Fruit fly (Drosophila melanogaster) whole organism, prepupa: ENCODE measurements around the gene Ets96B.

Experiments
- CG11762 ChIP-seq: fragments of 200-800 bp; sonication (Bioruptor generic); optimal IDR thresholded peaks from 3 replicates; lab custom pipeline; 2016; ENCODE audit warnings: missing biosample characterization, missing genetic modification characterization; ENCODE audit not compliant: insufficient read depth
- CG11902 ChIP-seq: fragments of 200-800 bp; sonication (Bioruptor generic); optimal IDR thresholded peaks from 3 replicates; lab custom pipeline; 2016; ENCODE audit warnings: missing biosample characterization, missing genetic modification characterization
- CG15336 ChIP-seq: fragments of 200-800 bp; sonication (Bioruptor generic); IDR thresholded peaks from 2 replicates; pipeline ENCODE4 v1.3.6; 2022; ENCODE audit warnings: missing biosample characterization, missing genetic modification characterization
- CG1621 ChIP-seq: fragments of 200-800 bp; sonication (Bioruptor generic); optimal IDR thresholded peaks from 3 replicates; lab custom pipeline; 2018; ENCODE audit warnings: missing biosample characterization, mild to moderate bottlenecking, missing genetic modification characterization
- CG16779 ChIP-seq: fragments of 200-800 bp; sonication (Bioruptor generic); optimal IDR thresholded peaks from 3 replicates; lab custom pipeline; 2017; ENCODE audit warnings: missing biosample characterization, mild to moderate bottlenecking, missing genetic modification characterization
- CG31627 ChIP-seq: fragments of 200-800 bp; sonication (Bioruptor generic); optimal IDR thresholded peaks from 3 replicates; lab custom pipeline; 2016; ENCODE audit warnings: missing biosample characterization, missing genetic modification characterization
- CG32006 ChIP-seq: fragments of 200-800 bp; sonication (Bioruptor generic); optimal IDR thresholded peaks from 3 replicates; lab custom pipeline; 2017; ENCODE audit warnings: missing biosample characterization, mild to moderate bottlenecking, missing genetic modification characterization
- CG34406 ChIP-seq: fragments of 200-800 bp; sonication (Bioruptor generic); optimal IDR thresholded peaks from 3 replicates; lab custom pipeline; 2016; ENCODE audit warnings: missing biosample characterization, missing genetic modification characterization
- CG3919 ChIP-seq: fragments of 200-800 bp; sonication (Bioruptor generic); optimal IDR thresholded peaks from 3 replicates; lab custom pipeline; 2016; ENCODE audit warnings: missing biosample characterization, missing genetic modification characterization
- CG4318 ChIP-seq: fragments of 200-800 bp; sonication (Bioruptor generic); optimal IDR thresholded peaks from 3 replicates; lab custom pipeline; 2017; ENCODE audit warnings: missing biosample characterization, mild to moderate bottlenecking, missing genetic modification characterization
- CG6163 ChIP-seq: fragments of 200-800 bp; sonication (Bioruptor generic); IDR thresholded peaks from 3 replicates; pipeline ENCODE4 v1.3.6; 2022; ENCODE audit warnings: missing biosample characterization, missing genetic modification characterization
- CG6276 ChIP-seq: fragments of 200-800 bp; sonication (Bioruptor generic); optimal IDR thresholded peaks from 2 replicates; lab custom pipeline; 2017; ENCODE audit warnings: missing biosample characterization, mild to moderate bottlenecking, missing genetic modification characterization
- CG6792 ChIP-seq: fragments of 200-800 bp; sonication (Bioruptor generic); optimal IDR thresholded peaks from 3 replicates; lab custom pipeline; 2016; ENCODE audit warnings: missing biosample characterization, missing genetic modification characterization
- CG6808 ChIP-seq: fragments of 200-800 bp; sonication (Bioruptor generic); optimal IDR thresholded peaks from 3 replicates; lab custom pipeline; 2017; ENCODE audit warnings: missing biosample characterization, missing genetic modification characterization, mild to moderate bottlenecking, moderate library complexity, missing genetic modification reagents
- CG6854 ChIP-seq: fragments of 200-800 bp; sonication (Bioruptor generic); optimal IDR thresholded peaks from 2 replicates; lab custom pipeline; 2017; ENCODE audit warnings: missing biosample characterization, mild to moderate bottlenecking, missing genetic modification characterization
- CG7368 ChIP-seq: fragments of 200-800 bp; sonication (Bioruptor generic); optimal IDR thresholded peaks from 3 replicates; lab custom pipeline; 2016; ENCODE audit warnings: missing biosample characterization, missing genetic modification characterization
- CG8119 ChIP-seq: fragments of 200-800 bp; sonication (Bioruptor generic); IDR thresholded peaks from 3 replicates; pipeline ENCODE4 v1.3.6; 2022; ENCODE audit warnings: missing biosample characterization, missing genetic modification characterization
- CG8319 ChIP-seq: fragments of 200-800 bp; sonication (Bioruptor generic); optimal IDR thresholded peaks from 3 replicates; lab custom pipeline; 2016; ENCODE audit warnings: missing biosample characterization, missing genetic modification characterization
- CG8632 ChIP-seq: fragments of 200-800 bp; sonication (Bioruptor generic); optimal IDR thresholded peaks from 3 replicates; lab custom pipeline; 2016; ENCODE audit warnings: missing biosample characterization, missing genetic modification characterization
- CG9139 ChIP-seq: fragments of 200-800 bp; sonication (Bioruptor generic); optimal IDR thresholded peaks from 3 replicates; lab custom pipeline; 2017; ENCODE audit warnings: missing biosample characterization, mild to moderate bottlenecking, missing genetic modification characterization
- Eip93F ChIP-seq: fragments of 200-800 bp; sonication (Bioruptor generic); optimal IDR thresholded peaks from 2 replicates; lab custom pipeline; 2016; ENCODE audit warnings: missing biosample characterization, mild to moderate bottlenecking, missing genetic modification characterization
- Ets21C ChIP-seq: fragments of 200-800 bp; sonication (Bioruptor generic); optimal IDR thresholded peaks from 3 replicates; lab custom pipeline; 2016; ENCODE audit warnings: missing biosample characterization, missing genetic modification characterization
- Hr38 ChIP-seq: sonication (Bioruptor generic); optimal IDR thresholded peaks from 2 replicates; lab custom pipeline; 2016; ENCODE audit warnings: missing biosample characterization, missing genetic modification characterization
- Lpt ChIP-seq: fragments of 200-800 bp; sonication (Bioruptor generic); optimal IDR thresholded peaks from 3 replicates; lab custom pipeline; 2016; ENCODE audit warnings: missing biosample characterization, missing genetic modification characterization
- OdsH ChIP-seq: fragments of 200-800 bp; sonication (Bioruptor generic); optimal IDR thresholded peaks from 3 replicates; lab custom pipeline; 2016; ENCODE audit warnings: missing biosample characterization, missing genetic modification characterization
- Smox ChIP-seq: fragments of 200-800 bp; sonication (Bioruptor generic); optimal IDR thresholded peaks from 3 replicates; lab custom pipeline; 2016; ENCODE audit warnings: missing biosample characterization, missing genetic modification characterization
- Sox102F ChIP-seq: fragments of 200-800 bp; sonication (Bioruptor generic); optimal IDR thresholded peaks from 2 replicates; lab custom pipeline; 2016; ENCODE audit warnings: missing biosample characterization, mild to moderate bottlenecking, missing genetic modification characterization
- Sox14 ChIP-seq: fragments of 200-800 bp; sonication (Bioruptor generic); optimal IDR thresholded peaks from 3 replicates; lab custom pipeline; 2016; ENCODE audit warnings: missing biosample characterization, missing genetic modification characterization
- cyc ChIP-seq: fragments of 200-800 bp; sonication (Bioruptor generic); optimal IDR thresholded peaks from 3 replicates; lab custom pipeline; 2016; ENCODE audit warnings: missing biosample characterization, missing genetic modification characterization
- dac ChIP-seq: fragments of 200-800 bp; sonication (Bioruptor generic); optimal IDR thresholded peaks from 2 replicates; lab custom pipeline; 2017; ENCODE audit warnings: missing biosample characterization, mild to moderate bottlenecking, missing genetic modification characterization
- dsx ChIP-seq: fragments of 200-800 bp; optimal IDR thresholded peaks from 3 replicates; lab custom pipeline; 2019; ENCODE audit warnings: missing biosample characterization, mild to moderate bottlenecking, missing genetic modification characterization, moderate library complexity; ENCODE audit not compliant: poor library complexity, severe bottlenecking
- eg ChIP-seq: fragments of 200-800 bp; sonication (Bioruptor generic); IDR thresholded peaks from 3 replicates; pipeline ENCODE4 v1.3.6; 2022; ENCODE audit warnings: missing biosample characterization, missing genetic modification characterization
- fd59A ChIP-seq: fragments of 200-800 bp; sonication (Bioruptor generic); optimal IDR thresholded peaks from 2 replicates; lab custom pipeline; 2017; ENCODE audit warnings: missing biosample characterization, mild to moderate bottlenecking, missing genetic modification characterization, missing genetic modification reagents
- fd85E ChIP-seq: fragments of 200-800 bp; sonication (Bioruptor generic); optimal IDR thresholded peaks from 3 replicates; lab custom pipeline; 2016; ENCODE audit warnings: missing biosample characterization, missing genetic modification characterization
- fkh ChIP-seq: fragments of 200-800 bp; sonication (Bioruptor generic); optimal IDR thresholded peaks from 3 replicates; lab custom pipeline; 2017; ENCODE audit warnings: missing biosample characterization, mild to moderate bottlenecking, missing genetic modification characterization, moderate library complexity
- lz ChIP-seq: fragments of 200-800 bp; sonication (Bioruptor generic); optimal IDR thresholded peaks from 3 replicates; lab custom pipeline; 2016; ENCODE audit warnings: missing biosample characterization, missing genetic modification characterization
- pdm3 ChIP-seq: fragments of 200-800 bp; sonication (Bioruptor generic); optimal IDR thresholded peaks from 3 replicates; lab custom pipeline; 2016; ENCODE audit warnings: missing biosample characterization, missing genetic modification characterization
- salr ChIP-seq, 2 experiments: fragments of 200-800 bp; sonication (Bioruptor generic); optimal IDR thresholded peaks; 3 replicates each; lab custom pipeline; 2016 to 2018; ENCODE audit warnings: missing biosample characterization in 2 of 2, missing genetic modification characterization in 2 of 2, mild to moderate bottlenecking in 1 of 2
- spab ChIP-seq: fragments of 200-800 bp; sonication (Bioruptor generic); optimal IDR thresholded peaks from 2 replicates; lab custom pipeline; 2017; ENCODE audit warnings: missing biosample characterization, mild to moderate bottlenecking, missing genetic modification characterization, missing genetic modification reagents
- topi ChIP-seq: fragments of 200-800 bp; sonication (Bioruptor generic); optimal IDR thresholded peaks from 3 replicates; lab custom pipeline; 2016; ENCODE audit warnings: missing biosample characterization, missing genetic modification characterization
- vri ChIP-seq: fragments of 200-800 bp; sonication (Bioruptor generic); optimal IDR thresholded peaks from 3 replicates; lab custom pipeline; 2016; ENCODE audit warnings: missing biosample characterization, mild to moderate bottlenecking, missing genetic modification characterization

Gene Ets96B

DNA sequence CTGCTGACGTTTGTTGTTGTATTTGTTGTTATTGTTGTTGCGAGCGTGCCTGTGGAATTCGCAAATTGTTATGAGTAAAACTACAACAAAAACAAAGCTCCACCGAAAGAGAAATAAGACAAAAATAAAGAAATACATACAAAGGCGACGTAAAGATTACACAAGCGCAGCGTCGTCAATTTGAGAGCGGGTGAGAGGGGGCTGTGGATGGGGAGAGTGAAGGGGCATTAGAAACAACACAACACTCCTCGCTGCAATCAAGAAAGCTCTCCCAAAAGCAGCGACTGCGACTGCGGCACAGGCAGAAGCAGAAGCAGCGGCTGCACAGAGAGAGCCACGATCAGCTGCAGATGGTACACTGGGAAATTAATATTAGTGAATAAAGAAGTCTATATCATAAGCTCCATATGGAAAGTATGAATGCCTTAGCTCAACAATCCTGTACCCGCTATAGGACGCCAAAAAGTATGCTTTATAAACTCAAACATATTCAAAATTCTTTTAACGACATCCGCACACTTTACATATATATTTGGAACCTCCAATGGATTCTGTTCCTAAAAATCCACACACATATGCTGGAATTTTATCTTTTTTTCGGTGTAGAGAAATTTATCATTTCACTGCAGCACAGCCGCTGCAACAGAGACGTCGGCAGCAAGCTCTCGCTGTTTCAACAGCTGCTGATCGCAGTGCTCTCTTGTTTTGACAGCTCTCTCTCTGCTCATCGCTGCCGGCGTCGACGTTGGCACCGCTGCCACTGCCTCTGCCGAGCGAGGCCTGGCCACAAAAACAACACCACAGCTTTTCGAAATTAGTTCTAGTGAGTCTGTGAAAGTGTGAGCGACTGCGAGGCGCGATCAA lies 19.1 kb upstream of the Ets96B start, which contains the start of gene CG13631 (continued):
- peak; percentile 97 for TF ChIP-seq Ets21C
- TF ChIP-seq salr (GFP tag; optimal IDR thresholded peaks at IDR 0.05; lab: Kevin White, UChicago): peak; percentile 70 to 99
- peak; percentile 66 for TF ChIP-seq CG9139
- peak; percentile 99 for TF ChIP-seq dac (GFP tag; lab: Kevin White, UChicago)
- TF ChIP-seq fd59A (GFP tag; lab: Kevin White, UChicago): peak; percentile 81
- peak; percentile 97 for TF ChIP-seq topi (GFP tag; lab: Kevin White, UChicago)
- TF ChIP-seq Sox14 (GFP tag; lab: Kevin White, UChicago): peak; percentile 98
- TF ChIP-seq CG3919: peak; percentile 98
- TF ChIP-seq cyc: peak; percentile 97
- TF ChIP-seq pdm3 (GFP tag; lab: Kevin White, UChicago): peak; percentile 98

dm6 chr3R:24769601-24770000 lies 18.3 kb upstream of the Ets96B start:
- TF ChIP-seq CG11902 (GFP tag; lab: Kevin White, UChicago): no peak
- TF ChIP-seq CG6276: no peak
- TF ChIP-seq CG8119 (GFP tag; lab: Robert Waterston, UW): no peak
- no peak for TF ChIP-seq vri (GFP tag; lab: Kevin White, UChicago)
- TF ChIP-seq dsx (GFP tag; lab: Kevin White, UChicago): no peak
- no peak for TF ChIP-seq eg
- TF ChIP-seq dac (GFP tag; lab: Kevin White, UChicago): no peak
- no peak for TF ChIP-seq Ets21C
- TF ChIP-seq CG6808 (GFP tag; lab: Kevin White, UChicago): no peak
- no peak for TF ChIP-seq Smox (GFP tag; lab: Kevin White, UChicago)
- no peak for TF ChIP-seq topi (GFP tag; lab: Kevin White, UChicago)
- no peak for TF ChIP-seq CG8319 (GFP tag; lab: Kevin White, UChicago)
- no peak for TF ChIP-seq Sox102F (GFP tag; lab: Kevin White, UChicago)
- TF ChIP-seq CG32006: no peak
- TF ChIP-seq lz (GFP tag; lab: Kevin White, UChicago): no peak
- no peak for TF ChIP-seq CG1621 (tag; lab: Kevin White, UChicago)
- TF ChIP-seq CG6792 (GFP tag; lab: Kevin White, UChicago): no peak
- TF ChIP-seq salr (GFP tag; optimal IDR thresholded peaks at IDR 0.05; lab: Kevin White, UChicago): no peak
- TF ChIP-seq Lpt (GFP tag; lab: Kevin White, UChicago): no peak

DNA sequence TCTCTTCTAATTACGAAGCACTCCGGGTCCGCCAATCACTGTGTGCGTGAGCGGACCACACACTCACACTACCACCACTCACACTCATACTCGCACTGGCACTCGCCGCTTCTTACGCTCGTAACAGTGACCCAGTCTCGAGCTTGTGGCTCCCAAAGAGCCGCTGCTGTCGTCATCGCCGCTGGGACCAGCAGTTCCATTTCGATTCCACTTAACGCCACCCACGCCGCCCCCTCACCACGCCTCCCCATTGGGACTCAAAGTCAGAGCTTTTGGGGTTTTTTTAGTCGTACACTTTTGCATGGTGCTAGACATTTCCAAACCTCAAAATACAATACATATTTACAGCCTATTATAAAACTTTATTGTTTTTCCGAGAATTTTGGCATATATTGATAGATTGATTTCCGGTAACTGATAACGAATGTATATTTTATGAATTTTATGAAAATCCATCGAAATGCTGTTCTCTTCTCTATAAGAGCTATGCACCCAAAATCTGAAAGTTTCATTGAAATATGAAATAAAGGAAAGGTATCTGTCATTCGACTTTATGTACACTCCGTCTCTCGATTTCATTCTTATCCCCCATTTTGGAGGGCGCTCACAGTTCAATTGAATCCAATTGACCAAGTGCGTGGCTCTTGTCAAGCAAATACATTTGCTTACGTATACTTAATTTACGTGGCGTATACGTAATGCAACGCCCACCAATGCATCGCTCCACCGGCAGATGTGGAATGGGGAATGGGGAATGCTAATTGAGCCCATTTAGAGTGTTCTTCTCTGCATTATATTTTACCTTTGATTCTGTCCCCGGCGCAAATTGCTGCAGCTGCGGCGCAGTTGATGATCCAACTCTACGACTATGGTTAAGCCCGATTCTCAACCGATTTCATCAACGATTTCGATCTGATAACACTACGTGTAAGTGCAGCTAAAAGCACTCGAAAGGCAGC lies 16.3 kb upstream of the Ets96B start, which contains the start of gene CG42331:
CG42331 (plus strand) TSS at position 909 of the 959 bp plus-strand sequence.
- no peak for TF ChIP-seq fd85E (GFP tag; lab: Kevin White, UChicago)
- no peak for TF ChIP-seq Sox14 (GFP tag; lab: Kevin White, UChicago)
- no peak for TF ChIP-seq CG8319 (GFP tag; lab: Kevin White, UChicago)
- no peak for TF ChIP-seq CG34406 (GFP tag; lab: Kevin White, UChicago)
- TF ChIP-seq CG6163 (GFP tag; lab: Robert Waterston, UW): 0 out of 3 replicates have a peak, but pooled peaks have one; percentile 19
- no peak for TF ChIP-seq CG31627 (GFP tag; lab: Kevin White, UChicago)
- no peak for TF ChIP-seq CG6854
- peak; percentile 15 for TF ChIP-seq OdsH (GFP tag; lab: Kevin White, UChicago)
- no peak for TF ChIP-seq CG16779 (tag; lab: Kevin White, UChicago)
- TF ChIP-seq salr (GFP tag; optimal IDR thresholded peaks at IDR 0.05; lab: Kevin White, UChicago): no peak
- TF ChIP-seq CG32006: peak; percentile 14
- TF ChIP-seq Hr38 (GFP tag; lab: Kevin White, UChicago): no peak
- no peak for TF ChIP-seq vri (GFP tag; lab: Kevin White, UChicago)
- no peak for TF ChIP-seq CG3919
- TF ChIP-seq fd59A (GFP tag; lab: Kevin White, UChicago): no peak
- no peak for TF ChIP-seq CG7368 (GFP tag; lab: Kevin White, UChicago)
- 0 out of 3 replicates have a peak, but pooled peaks have one; percentile 12 for TF ChIP-seq eg
- 0 out of 2 replicates have a peak, but pooled peaks have one; percentile 13 for TF ChIP-seq CG15336
- TF ChIP-seq CG4318 (GFP tag; lab: Kevin White, UChicago): no peak
- TF ChIP-seq topi (GFP tag; lab: Kevin White, UChicago): peak; percentile 15
- no peak for TF ChIP-seq CG6808 (GFP tag; lab: Kevin White, UChicago)
- no peak for TF ChIP-seq Eip93F
- peak; percentile 9 for TF ChIP-seq fkh (GFP tag; lab: Kevin White, UChicago)
- TF ChIP-seq CG8632: no peak
- TF ChIP-seq Ets21C: no peak
- TF ChIP-seq dsx (GFP tag; lab: Kevin White, UChicago): no peak
- TF ChIP-seq Smox (GFP tag; lab: Kevin White, UChicago): peak; percentile 3
- TF ChIP-seq spab (GFP tag; lab: Kevin White, UChicago): no peak
- no peak for TF ChIP-seq CG11762 (GFP tag; lab: Kevin White, UChicago)
